Fruit fly (Drosophila melanogaster) whole organism, embryonic: ENCODE results near the gene yellow-g.
A peak's percentile ranks its signal among the peaks of the same experiment; 100 is the strongest.

ENCODE experiments used
- Adf1 ChIP-seq: fragments of 200-800 bp; sonication (Bioruptor generic); IDR thresholded peaks from 2 replicates; pipeline ENCODE4 v1.3.6; 2022; ENCODE audit warnings: missing biosample characterization, missing genetic modification characterization
- Bgb ChIP-seq: fragments of 200-800 bp; sonication (Bioruptor generic); IDR thresholded peaks from 2 replicates; pipeline ENCODE4 v1.3.6; 2022; ENCODE audit warnings: missing biosample characterization, missing genetic modification characterization; ENCODE audit not compliant: partially characterized antibody
- CG10147 ChIP-seq: fragments of 200-800 bp; sonication (Bioruptor generic); optimal IDR thresholded peaks from 2 replicates; lab custom pipeline; 2019; ENCODE audit warnings: missing biosample characterization, mild to moderate bottlenecking, missing genetic modification characterization, moderate library complexity
- CG11247 ChIP-seq: fragments of 200-800 bp; sonication (Bioruptor generic); IDR thresholded peaks from 2 replicates; pipeline ENCODE4 v1.3.6; 2022; ENCODE audit warnings: missing biosample characterization, missing genetic modification characterization
- CG11456 ChIP-seq: fragments of 200-800 bp; sonication (Bioruptor generic); IDR thresholded peaks from 3 replicates; pipeline ENCODE4 v1.3.6; 2022; ENCODE audit warnings: missing biosample characterization, missing genetic modification characterization
- CG11695 ChIP-seq: fragments of 200-800 bp; sonication (Bioruptor generic); IDR thresholded peaks from 3 replicates; pipeline ENCODE4 v1.3.6; 2022; ENCODE audit warnings: missing biosample characterization, missing genetic modification characterization
- CG12071 ChIP-seq: fragments of 200-800 bp; sonication (Bioruptor generic); optimal IDR thresholded peaks from 3 replicates; lab custom pipeline; 2018; ENCODE audit warnings: missing biosample characterization, mild to moderate bottlenecking, missing genetic modification characterization
- CG12155 ChIP-seq: fragments of 200-800 bp; sonication (Bioruptor generic); optimal IDR thresholded peaks from 3 replicates; lab custom pipeline; 2016; ENCODE audit warnings: missing biosample characterization, missing genetic modification characterization
- CG12391 ChIP-seq: fragments of 200-800 bp; sonication (Bioruptor generic); optimal IDR thresholded peaks from 3 replicates; lab custom pipeline; 2018; ENCODE audit warnings: missing biosample characterization, mild to moderate bottlenecking, missing genetic modification characterization, moderate library complexity
- CG12744 ChIP-seq: fragments of 200-800 bp; sonication (Bioruptor generic); optimal IDR thresholded peaks from 2 replicates; lab custom pipeline; 2016; ENCODE audit warnings: missing biosample characterization, missing genetic modification characterization
- CG13775 ChIP-seq: fragments of 200-800 bp; sonication (Bioruptor generic); optimal IDR thresholded peaks from 3 replicates; lab custom pipeline; 2017; ENCODE audit warnings: missing biosample characterization, mild to moderate bottlenecking, missing genetic modification characterization
- CG15011 ChIP-seq: fragments of 200-800 bp; sonication (Bioruptor generic); optimal IDR thresholded peaks from 3 replicates; lab custom pipeline; 2018; ENCODE audit warnings: missing biosample characterization, mild to moderate bottlenecking, missing genetic modification characterization
- CG1602 ChIP-seq: fragments of 200-800 bp; sonication (Bioruptor generic); optimal IDR thresholded peaks from 3 replicates; lab custom pipeline; 2016; ENCODE audit warnings: missing biosample characterization, missing genetic modification characterization
- CG3726 ChIP-seq: fragments of 200-800 bp; sonication (Bioruptor generic); IDR thresholded peaks from 3 replicates; pipeline ENCODE4, ENCODE4 v1.3.6; 2022; ENCODE audit warnings: missing biosample characterization, missing genetic modification characterization
- CG3847 ChIP-seq: fragments of 200-800 bp; sonication (Bioruptor generic); IDR thresholded peaks from 2 replicates; pipeline ENCODE4 v1.3.6; 2022; ENCODE audit warnings: missing biosample characterization, missing genetic modification characterization
- CG5953 ChIP-seq: fragments of 200-800 bp; sonication (Bioruptor generic); IDR thresholded peaks from 2 replicates; pipeline ENCODE4 v1.3.6; 2022; ENCODE audit warnings: missing biosample characterization, missing genetic modification characterization
- CG9817 ChIP-seq: fragments of 200-800 bp; sonication (Bioruptor generic); optimal IDR thresholded peaks from 2 replicates; lab custom pipeline; 2018; ENCODE audit warnings: missing biosample characterization, mild to moderate bottlenecking, missing genetic modification characterization, moderate library complexity
- D19B ChIP-seq: fragments of 200-800 bp; sonication (Bioruptor generic); optimal IDR thresholded peaks from 2 replicates; lab custom pipeline; 2017; ENCODE audit warnings: missing biosample characterization, mild to moderate bottlenecking, missing genetic modification characterization
- Deaf1 ChIP-seq: fragments of 200-800 bp; optimal IDR thresholded peaks from 3 replicates; lab custom pipeline; 2019; ENCODE audit warnings: missing biosample characterization, mild to moderate bottlenecking, missing genetic modification characterization, moderate library complexity
- Dll ChIP-seq: fragments of 200-800 bp; sonication (Bioruptor generic); IDR thresholded peaks from 4 replicates; pipeline ENCODE4 v1.3.6; 2022; ENCODE audit warnings: missing biosample characterization, missing genetic modification characterization; ENCODE audit not compliant: partially characterized antibody
- GATAe ChIP-seq: fragments of 200-800 bp; sonication (Bioruptor generic); conservative IDR thresholded peaks from 2 replicates; pipeline ENCODE4 v1.3.6; 2022; ENCODE audit warnings: missing biosample characterization, missing genetic modification characterization
- H15 ChIP-seq: fragments of 200-800 bp; sonication (Bioruptor generic); IDR thresholded peaks from 3 replicates; pipeline ENCODE4 v1.3.6; 2022; ENCODE audit warnings: missing biosample characterization, missing genetic modification characterization
- HmgD ChIP-seq: fragments of 200-800 bp; sonication (Bioruptor generic); optimal IDR thresholded peaks from 3 replicates; lab custom pipeline; 2016; ENCODE audit warnings: missing biosample characterization, missing genetic modification characterization
- Ptx1 ChIP-seq: fragments of 200-800 bp; sonication (Bioruptor generic); IDR thresholded peaks from 2 replicates; pipeline ENCODE4 v1.3.6; 2022; ENCODE audit warnings: missing biosample characterization, missing genetic modification characterization
- Rx ChIP-seq: fragments of 200-800 bp; sonication (Bioruptor generic); IDR thresholded peaks from 2 replicates; pipeline ENCODE4 v1.3.6; 2022; ENCODE audit warnings: missing biosample characterization, missing genetic modification characterization
- Sin3A ChIP-seq: fragments of >200 bp; optimal IDR thresholded peaks from 2 replicates; lab custom pipeline; 2018
- Trl ChIP-seq, 3 experiments: fragments of >200 bp in 2 of 3; fragments of 200-800 bp in 1 of 3; sonication (Bioruptor generic) in 1 of 3; optimal IDR thresholded peaks; 2 replicates in 1 of 3; 3 replicates in 2 of 3; lab custom pipeline; 2016 to 2017; ENCODE audit warnings: missing biosample characterization in 1 of 3, missing genetic modification characterization in 1 of 3
- al ChIP-seq: fragments of 200-800 bp; sonication (Bioruptor generic); IDR thresholded peaks from 2 replicates; pipeline ENCODE4 v1.3.6; 2022; ENCODE audit warnings: missing biosample characterization, missing genetic modification characterization
- ap ChIP-seq: fragments of 200-800 bp; sonication (Bioruptor generic); IDR thresholded peaks from 2 replicates; pipeline ENCODE4 v1.3.6; 2022; ENCODE audit warnings: missing biosample characterization, missing genetic modification characterization
- az2 ChIP-seq: fragments of 200-800 bp; sonication (Bioruptor generic); optimal IDR thresholded peaks from 3 replicates; lab custom pipeline; 2016; ENCODE audit warnings: missing biosample characterization, missing genetic modification characterization
- bbx ChIP-seq: fragments of 200-800 bp; sonication (Bioruptor generic); IDR thresholded peaks from 2 replicates; pipeline ENCODE4 v1.3.6; 2022; ENCODE audit warnings: missing biosample characterization, missing genetic modification characterization; ENCODE audit not compliant: partially characterized antibody
- cato ChIP-seq: fragments of 200-800 bp; sonication (Bioruptor generic); optimal IDR thresholded peaks from 2 replicates; lab custom pipeline; 2016; ENCODE audit warnings: missing biosample characterization, missing genetic modification characterization, borderline replicate concordance
- dati ChIP-seq: fragments of 200-800 bp; sonication (Bioruptor generic); IDR thresholded peaks from 2 replicates; pipeline ENCODE4 v1.3.6; 2022; ENCODE audit warnings: missing biosample characterization, missing genetic modification characterization
- esg ChIP-seq: fragments of 200-800 bp; sonication (Bioruptor generic); conservative IDR thresholded peaks from 2 replicates; pipeline ENCODE4 v1.3.6; 2022; ENCODE audit warnings: missing biosample characterization, missing genetic modification characterization
- fu2 ChIP-seq: fragments of 200-800 bp; sonication (Bioruptor generic); optimal IDR thresholded peaks from 2 replicates; lab custom pipeline; 2016; ENCODE audit warnings: missing biosample characterization, missing genetic modification characterization
- gce ChIP-seq: fragments of 200-800 bp; sonication (Bioruptor generic); IDR thresholded peaks from 3 replicates; pipeline ENCODE4 v1.3.6; 2022; ENCODE audit warnings: missing biosample characterization, missing genetic modification characterization
- gsb ChIP-seq: fragments of 200-800 bp; sonication (Bioruptor generic); IDR thresholded peaks from 2 replicates; pipeline ENCODE4 v1.3.6; 2022; ENCODE audit warnings: missing biosample characterization, missing genetic modification characterization
- gsb-n ChIP-seq: fragments of 200-800 bp; sonication (Bioruptor generic); optimal IDR thresholded peaks from 3 replicates; lab custom pipeline; 2018; ENCODE audit warnings: missing biosample characterization, mild to moderate bottlenecking, missing genetic modification characterization
- kay ChIP-seq: fragments of 200-800 bp; sonication (Bioruptor generic); optimal IDR thresholded peaks from 2 replicates; lab custom pipeline; 2016; ENCODE audit warnings: missing biosample characterization, missing genetic modification characterization
- luna ChIP-seq: fragments of 200-800 bp; sonication (Bioruptor generic); optimal IDR thresholded peaks from 2 replicates; lab custom pipeline; 2016; ENCODE audit warnings: missing biosample characterization, missing genetic modification characterization
- mam ChIP-seq: fragments of 200-800 bp; sonication (Bioruptor generic); optimal IDR thresholded peaks from 3 replicates; lab custom pipeline; 2016; ENCODE audit warnings: missing biosample characterization, missing genetic modification characterization
- otp ChIP-seq: fragments of 200-800 bp; sonication (Bioruptor generic); IDR thresholded peaks from 3 replicates; pipeline ENCODE4, ENCODE4 v1.3.6; 2022; ENCODE audit warnings: missing biosample characterization, missing genetic modification characterization
- pita ChIP-seq: fragments of 200-800 bp; sonication (Bioruptor generic); optimal IDR thresholded peaks from 2 replicates; lab custom pipeline; 2017; ENCODE audit warnings: missing biosample characterization, mild to moderate bottlenecking, missing genetic modification characterization
- psq ChIP-seq: fragments of 200-800 bp; sonication (Bioruptor generic); optimal IDR thresholded peaks from 2 replicates; lab custom pipeline; 2017; ENCODE audit warnings: missing biosample characterization, missing genetic modification characterization
- tap ChIP-seq: fragments of 200-800 bp; optimal IDR thresholded peaks from 3 replicates; lab custom pipeline; 2019; ENCODE audit warnings: missing biosample characterization, mild to moderate bottlenecking, missing genetic modification characterization, moderate library complexity
- toy ChIP-seq: fragments of 200-800 bp; sonication (Bioruptor generic); IDR thresholded peaks from 2 replicates; pipeline ENCODE4 v1.3.6; 2022; ENCODE audit warnings: missing biosample characterization, missing genetic modification characterization
- trem ChIP-seq: fragments of 200-800 bp; optimal IDR thresholded peaks from 3 replicates; lab custom pipeline; 2019; ENCODE audit warnings: missing biosample characterization, mild to moderate bottlenecking, missing genetic modification characterization, moderate library complexity
- unc-4 ChIP-seq: fragments of 200-800 bp; sonication (Bioruptor generic); IDR thresholded peaks from 2 replicates; pipeline ENCODE4 v1.3.6; 2022; ENCODE audit warnings: missing biosample characterization, missing genetic modification characterization; ENCODE audit not compliant: partially characterized antibody
- vnd ChIP-seq: fragments of 200-800 bp; sonication (Bioruptor generic); IDR thresholded peaks from 3 replicates; pipeline ENCODE4 v1.3.6; 2022; ENCODE audit warnings: missing biosample characterization, missing genetic modification characterization; ENCODE audit not compliant: partially characterized antibody
- vvl ChIP-seq: fragments of 200-800 bp; sonication (Bioruptor generic); IDR thresholded peaks from 2 replicates; pipeline ENCODE4 v1.3.6; 2022; ENCODE audit warnings: missing biosample characterization, missing genetic modification characterization
- zfh1 ChIP-seq: fragments of 200-800 bp; sonication (Bioruptor generic); IDR thresholded peaks from 3 replicates; pipeline ENCODE4 v1.3.6; 2022; ENCODE audit warnings: missing biosample characterization, missing genetic modification characterization

yellow-g gene

dm6 chr3L:2243846-2244528 is 28.6 kb downstream of the yellow-g start, which contains the start of gene CG32301 (continued):
- TF ChIP-seq otp (no peak), CG9817 (tag; lab: Kevin White, UChicago) (no peak), az2 (GFP tag; lab: Kevin White, UChicago) (no peak), CG11247 (GFP tag; lab: Robert Waterston, UW) (no peak), pita (GFP tag; lab: Kevin White, UChicago) (no peak), CG5953 (no peak), vnd (GFP tag; lab: Robert Waterston, UW) (peak; percentile 27; the same call in 1 of the 3 replicates), D19B (GFP tag; lab: Kevin White, UChicago) (no peak), CG11695 (GFP tag; lab: Robert Waterston, UW) (no peak), zfh1 (GFP tag; lab: Robert Waterston, UW) (no peak), psq (GFP tag; lab: Kevin White, UChicago) (no peak), trem (tag; lab: Kevin White, UChicago) (peak; percentile 6), vvl (GFP tag; lab: Robert Waterston, UW) (peak; percentile 28; the same call in 1 of the 2 replicates), bbx (peak; percentile 51), CG12391 (tag; lab: Kevin White, UChicago) (no peak), gsb (GFP tag; lab: Robert Waterston, UW) (no peak), mam (GFP tag; lab: Kevin White, UChicago) (no peak), luna (GFP tag; lab: Kevin White, UChicago) (no peak), CG12744 (no peak), Trl (optimal IDR thresholded peaks at IDR 0.05; lab: Kevin White, UChicago) (no peak), Trl (GFP tag; optimal IDR thresholded peaks at IDR 0.05; lab: Kevin White, UChicago) (no peak), dati (no peak), CG1602 (no peak), cato (GFP tag; lab: Kevin White, UChicago) (no peak), CG10147 (no peak), Rx (GFP tag; lab: Robert Waterston, UW) (no peak), HmgD (GFP tag; lab: Kevin White, UChicago) (no peak), CG15011 (GFP tag; lab: Kevin White, UChicago) (no peak), esg (GFP tag; lab: Robert Waterston, UW) (no peak), Deaf1 (tag; lab: Kevin White, UChicago) (no peak), CG12155 (GFP tag; lab: Kevin White, UChicago) (no peak), toy (GFP tag; lab: Robert Waterston, UW) (no peak), CG11456 (no peak), Sin3A (lab: Kevin White, UChicago) (no peak), H15 (GFP tag; lab: Robert Waterston, UW) (no peak), CG3726 (GFP tag; lab: Robert Waterston, UW) (no peak), CG3847 (0 out of 2 replicates have a peak, but pooled peaks have one; percentile 9), tap (no peak), unc-4 (GFP tag; lab: Robert Waterston, UW) (0 out of 2 replicates have a peak, but pooled peaks have one; percentile 32), gsb-n (tag; lab: Kevin White, UChicago) (no peak), fu2 (GFP tag; lab: Kevin White, UChicago) (no peak), Ptx1 (no peak), CG12071 (GFP tag; lab: Kevin White, UChicago) (no peak), gce (no peak), Bgb (GFP tag; lab: Robert Waterston, UW) (peak; percentile 42; the same call in 1 of the 2 replicates), Adf1 (no peak), al (GFP tag; lab: Robert Waterston, UW) (no peak), GATAe (GFP tag; lab: Robert Waterston, UW) (no peak), ap (GFP tag; lab: Robert Waterston, UW) (no peak), Dll (peak; percentile 51; the same call in 2 of the 4 replicates), kay (GFP tag; lab: Kevin White, UChicago) (no peak), CG13775 (GFP tag; lab: Kevin White, UChicago) (no peak)
